Worm (Caenorhabditis elegans): Measurements from ENCODE around the gene npr-39.
"Not testable (repeated sequence)": the region's sequence is repeated elsewhere in the genome, so short reads cannot be mapped to it uniquely, and the experiment has no call there.

npr-39 gene

ce11 chrV:10043234-10043796 is 23.6 kb upstream of the npr-39 start, which contains the start of gene T06E8.8 (continued):
- TF ChIP-seq C17E4.6 (GFP tag; IDR thresholded peaks at IDR 0.05), result no peak

ce11 chrV:10044735-10045134 is 22.1 kb upstream of the npr-39 start:
- TF ChIP-seq madf-3 (GFP tag; IDR thresholded peaks at IDR 0.05) (no peak), tbp1 (GFP tag; optimal IDR thresholded peaks at IDR 0.05) (no peak), mcd-1 (GFP tag; IDR thresholded peaks at IDR 0.05) (no peak), ceh-91 (GFP tag; IDR thresholded peaks at IDR 0.05) (no peak), hmg-20 (GFP tag; IDR thresholded peaks at IDR 0.05) (no peak), zfh-2 (GFP tag; conservative IDR thresholded peaks at IDR 0.05) (no peak), aptf-2 (GFP tag; conservative IDR thresholded peaks at IDR 0.05) (no peak), egl-18 (GFP tag; IDR thresholded peaks at IDR 0.05) (no peak)

- no peak for TF ChIP-seq B0019.2 (GFP tag; conservative IDR thresholded peaks at IDR 0.05)
- no peak for TF ChIP-seq repo-1 (tag; optimal IDR thresholded peaks at IDR 0.05)
- TF ChIP-seq egrh-3 (GFP tag; IDR thresholded peaks at IDR 0.05), result no peak
- no peak for TF ChIP-seq lsl-1 (GFP tag; optimal IDR thresholded peaks at IDR 0.05)
- 0 out of 2 replicates have a peak, but pooled peaks have one; percentile 10 for TF ChIP-seq D2030.7 (GFP tag; IDR thresholded peaks at IDR 0.05)
- TF ChIP-seq snpc-4 (GFP tag; optimal IDR thresholded peaks at IDR 0.05), result no peak
- no peak for TF ChIP-seq snpc-4 (tag; optimal IDR thresholded peaks at IDR 0.05)
- TF ChIP-seq ztf-3 (GFP tag; optimal IDR thresholded peaks at IDR 0.05), result no peak
- TF ChIP-seq rec-8 (tag; optimal IDR thresholded peaks at IDR 0.05), result no peak
- TF ChIP-seq ccch-3 (GFP tag; optimal IDR thresholded peaks at IDR 0.05), result no peak
- no peak for TF ChIP-seq ceh-40 (GFP tag; IDR thresholded peaks at IDR 0.05)
- TF ChIP-seq dpl-1 (GFP tag; optimal IDR thresholded peaks at IDR 0.05), result no peak
- 0 out of 2 replicates have a peak, but pooled peaks have one; percentile 31 for TF ChIP-seq nfyb-1 (GFP tag; IDR thresholded peaks at IDR 0.05)
- peak; percentile 4 for TF ChIP-seq ceh-27 (GFP tag; optimal IDR thresholded peaks at IDR 0.05)
- TF ChIP-seq lir-1 (GFP tag; conservative IDR thresholded peaks at IDR 0.05), result no peak
- no peak for TF ChIP-seq ztf-6 (GFP tag; IDR thresholded peaks at IDR 0.05)
- no peak for TF ChIP-seq snpc-1.1 (tag; optimal IDR thresholded peaks at IDR 0.05; ENCODE audit: insufficient read depth)
Observed at ce11 chrV:10046503-10046902, 20.4 kb upstream of the npr-39 start.

- no peak for TF ChIP-seq attf-6 (GFP tag; IDR thresholded peaks at IDR 0.05)
- peak; percentile 57; the same call in 1 of the 2 replicates for TF ChIP-seq zfh-2 (GFP tag; conservative IDR thresholded peaks at IDR 0.05)
Observed at ce11 chrV:10047189-10047588, 19.7 kb upstream of the npr-39 start.

- peak; percentile 90 for TF ChIP-seq madf-8 (GFP tag; conservative IDR thresholded peaks at IDR 0.05)
- TF ChIP-seq C17E4.6 (GFP tag; IDR thresholded peaks at IDR 0.05), result peak; percentile 78
- peak; percentile 44; the same call in 1 of the 2 replicates for TF ChIP-seq C06A6.2 (GFP tag; conservative IDR thresholded peaks at IDR 0.05)
- TF ChIP-seq rcor-1 (GFP tag; IDR thresholded peaks at IDR 0.05), result peak; percentile 56; the same call in 1 of the 2 replicates
- TF ChIP-seq xnd-1 (tag; optimal IDR thresholded peaks at IDR 0.05), result peak; percentile 57
- TF ChIP-seq madf-6 (GFP tag; IDR thresholded peaks at IDR 0.05), result peak; percentile 94
- TF ChIP-seq cebp-1 (GFP tag; IDR thresholded peaks at IDR 0.05), result peak; percentile 46; the same call in 1 of the 2 replicates
- not testable (repeated sequence) for TF ChIP-seq cebp-1 (tag; optimal IDR thresholded peaks at IDR 0.05)
- TF ChIP-seq egrh-3 (GFP tag; IDR thresholded peaks at IDR 0.05), result peak; percentile 60; the same call in 1 of the 2 replicates
- TF ChIP-seq mcd-1 (GFP tag; IDR thresholded peaks at IDR 0.05), result peak; percentile 75
- TF ChIP-seq Y53G8AR.9 (GFP tag; conservative IDR thresholded peaks at IDR 0.05), result peak; percentile 57; the same call in 1 of the 2 replicates
- 0 out of 2 replicates have a peak, but pooled peaks have one; percentile 58 for TF ChIP-seq bed-1 (GFP tag; IDR thresholded peaks at IDR 0.05)
- peak; percentile 91 for TF ChIP-seq madf-3 (GFP tag; IDR thresholded peaks at IDR 0.05)
- TF ChIP-seq pbrm-1 (GFP tag; IDR thresholded peaks at IDR 0.05), result peak; percentile 57; the same call in 1 of the 2 replicates
- 0 out of 2 replicates have a peak, but pooled peaks have one; percentile 30 for TF ChIP-seq ztf-28 (GFP tag; IDR thresholded peaks at IDR 0.05)
- TF ChIP-seq F37B4.10 (GFP tag; IDR thresholded peaks at IDR 0.05), result 0 out of 2 replicates have a peak, but pooled peaks have one; percentile 63
- TF ChIP-seq dox-1 (GFP tag; IDR thresholded peaks at IDR 0.05), result peak; percentile 76; the same call in 1 of the 2 replicates
Observed at ce11 chrV:10049192-10049816, 17.6 kb upstream of the npr-39 start.

Data from whole organism, young adult.